Worm (Caenorhabditis elegans): ENCODE measurements around the gene glb-34.

ce11 chrIV:14610942-14611724, 38.6 kb upstream of the glb-34 start:
- no peak for TF ChIP-seq ref-1 (GFP tag; conservative IDR thresholded peaks at IDR 0.05)
- no peak for TF ChIP-seq ztf-23 (GFP tag; IDR thresholded peaks at IDR 0.05)

Data from whole organism, midembryonic.